Worm (Caenorhabditis elegans) whole organism, L1 larva: Measurements from ENCODE around the gene W01F3.2.

ENCODE experiments used
- C04F5.9 ChIP-seq: sonication (generic microtip); optimal IDR thresholded peaks from 2 replicates; lab custom pipeline; 2016; ENCODE audit warnings: missing genetic modification characterization, missing compliant biosample characterization
- C16A3.4 ChIP-seq: fragments of 150-350 bp; optimal IDR thresholded peaks from 2 replicates; lab custom pipeline; 2014; ENCODE audit warnings: missing biosample characterization, missing genetic modification characterization
- aha-1 ChIP-seq: fragments of 150-350 bp; optimal IDR thresholded peaks from 2 replicates; lab custom pipeline; 2014; ENCODE audit warnings: missing biosample characterization, missing genetic modification characterization
- blmp-1 ChIP-seq: fragments of 150-350 bp; optimal IDR thresholded peaks from 2 replicates; lab custom pipeline; 2014; ENCODE audit warnings: missing biosample characterization, missing genetic modification characterization
- ceh-8 ChIP-seq: fragments of 200-800 bp; sonication (Bioruptor generic); optimal IDR thresholded peaks from 2 replicates; lab custom pipeline; 2018; ENCODE audit warnings: mild to moderate bottlenecking, missing genetic modification characterization, moderate library complexity, missing compliant biosample characterization
- ces-1 ChIP-seq: fragments of 150-350 bp; optimal IDR thresholded peaks from 2 replicates; lab custom pipeline; 2014; ENCODE audit warnings: missing biosample characterization, missing genetic modification reagents, missing genetic modification characterization
- efl-1 ChIP-seq, 4 experiments: fragments of 150-350 bp; optimal IDR thresholded peaks in 3 of 4; peaks in 1 of 4; 1 replicate in 1 of 4; 2 replicates in 3 of 4; lab custom pipeline; 2014; ENCODE audit warnings: missing biosample characterization in 2 of 4, missing genetic modification characterization in 2 of 4, missing genetic modification reagents in 2 of 4
- efl-3 ChIP-seq: fragments of 200-800 bp; sonication (Bioruptor generic); optimal IDR thresholded peaks from 2 replicates; lab custom pipeline; 2018; ENCODE audit warnings: mild to moderate bottlenecking, missing genetic modification characterization, missing compliant biosample characterization
- egl-13 ChIP-seq: sonication (generic microtip); optimal IDR thresholded peaks from 2 replicates; lab custom pipeline; 2016; ENCODE audit warnings: missing genotype, missing genetic modification reagents, missing genetic modification characterization, missing compliant biosample characterization
- egl-27 ChIP-seq, 2 experiments: fragments of 150-350 bp in 1 of 2; sonication (generic microtip); optimal IDR thresholded peaks; 3 replicates each; lab custom pipeline; 2017 to 2018; ENCODE audit warnings: missing biosample characterization in 2 of 2, missing genetic modification characterization in 2 of 2, missing genetic modification reagents in 2 of 2
- elt-2 ChIP-seq: sonication (generic microtip); optimal IDR thresholded peaks from 2 replicates; lab custom pipeline; 2016; ENCODE audit warnings: missing genetic modification characterization, mild to moderate bottlenecking, inconsistent platforms, missing compliant biosample characterization, missing genetic modification reagents
- elt-3 ChIP-seq, 6 experiments: fragments of 150-350 bp in 1 of 6; sonication (generic microtip); optimal IDR thresholded peaks; 2 replicates each; lab custom pipeline; 2017 to 2018; ENCODE audit warnings: missing biosample characterization in 6 of 6, missing genetic modification characterization in 6 of 6, inconsistent platforms in 1 of 6
- fkh-10 ChIP-seq: sonication (generic microtip); optimal IDR thresholded peaks from 2 replicates; lab custom pipeline; 2017; ENCODE audit warnings: missing biosample characterization, missing genetic modification reagents, missing genetic modification characterization
- fkh-4 ChIP-seq: sonication (generic microtip); optimal IDR thresholded peaks from 2 replicates; lab custom pipeline; 2016; ENCODE audit warnings: missing compliant biosample characterization, missing genetic modification characterization, borderline replicate concordance
- hlh-17 ChIP-seq: fragments of 200-800 bp; sonication (Bioruptor generic); optimal IDR thresholded peaks from 2 replicates; lab custom pipeline; 2018; ENCODE audit warnings: missing genetic modification characterization, mild to moderate bottlenecking, missing compliant biosample characterization, moderate library complexity, borderline replicate concordance
- hlh-4 ChIP-seq: sonication (generic microtip); optimal IDR thresholded peaks from 2 replicates; lab custom pipeline; 2016; ENCODE audit warnings: mild to moderate bottlenecking, missing genetic modification characterization, missing compliant biosample characterization
- hpl-2 ChIP-seq: fragments of 150-350 bp; optimal IDR thresholded peaks from 2 replicates; lab custom pipeline; 2014; ENCODE audit warnings: missing biosample characterization, missing genetic modification reagents, missing genetic modification characterization
- irx-1 ChIP-seq: sonication (generic microtip); optimal IDR thresholded peaks from 2 replicates; lab custom pipeline; 2016; ENCODE audit warnings: missing genetic modification characterization, missing compliant biosample characterization
- lin-13 ChIP-seq: fragments of 150-350 bp; optimal IDR thresholded peaks from 2 replicates; lab custom pipeline; 2014; ENCODE audit warnings: missing biosample characterization, missing genetic modification reagents, missing genetic modification characterization
- lin-14 ChIP-seq: fragments of 200-800 bp; sonication (Bioruptor generic); optimal IDR thresholded peaks from 2 replicates; lab custom pipeline; 2018; ENCODE audit warnings: mild to moderate bottlenecking, missing genetic modification characterization, moderate library complexity, missing compliant biosample characterization
- lin-35 ChIP-seq, 2 experiments: fragments of 150-350 bp; optimal IDR thresholded peaks; 2 replicates each; lab custom pipeline; 2014; ENCODE audit warnings: missing biosample characterization in 2 of 2, missing genetic modification characterization in 2 of 2, missing genetic modification reagents in 2 of 2
- lir-3 ChIP-seq: sonication (generic microtip); optimal IDR thresholded peaks from 2 replicates; lab custom pipeline; 2016; ENCODE audit warnings: mild to moderate bottlenecking, missing genetic modification characterization, moderate library complexity, missing compliant biosample characterization; ENCODE audit not compliant: poor library complexity
- lsy-2 ChIP-seq, 2 experiments: fragments of 150-350 bp; optimal IDR thresholded peaks; 2 replicates each; lab custom pipeline; 2014; ENCODE audit warnings: missing biosample characterization in 2 of 2, missing genetic modification characterization in 2 of 2
- mab-9 ChIP-seq: fragments of 200-800 bp; sonication (Bioruptor generic); IDR thresholded peaks from 2 replicates; pipeline ENCODE4 v1.3.6; 2022; ENCODE audit warnings: missing genetic modification reagents, missing genetic modification characterization, missing compliant biosample characterization
- mep-1 ChIP-seq: fragments of 150-350 bp; optimal IDR thresholded peaks from 2 replicates; lab custom pipeline; 2014; ENCODE audit warnings: missing biosample characterization, missing genetic modification characterization
- nhr-11 ChIP-seq: fragments of 150-350 bp; optimal IDR thresholded peaks from 2 replicates; lab custom pipeline; 2014; ENCODE audit warnings: missing biosample characterization, missing genetic modification characterization
- nhr-12 ChIP-seq: sonication (generic microtip); optimal IDR thresholded peaks from 2 replicates; lab custom pipeline; 2017; ENCODE audit warnings: missing biosample characterization, missing genetic modification characterization
- nhr-19 ChIP-seq: fragments of 200-800 bp; sonication (Bioruptor generic); conservative IDR thresholded peaks from 2 replicates; pipeline ENCODE4 v1.3.6; 2022; ENCODE audit warnings: missing genetic modification characterization, missing compliant biosample characterization
- nhr-20 ChIP-seq: sonication (generic microtip); optimal IDR thresholded peaks from 2 replicates; lab custom pipeline; 2016; ENCODE audit warnings: mild to moderate bottlenecking, missing genetic modification characterization, missing compliant biosample characterization
- nhr-28 ChIP-seq: fragments of 150-350 bp; optimal IDR thresholded peaks from 2 replicates; lab custom pipeline; 2014; ENCODE audit warnings: missing biosample characterization, missing genetic modification characterization
- nhr-47 ChIP-seq: sonication (generic microtip); optimal IDR thresholded peaks from 2 replicates; lab custom pipeline; 2016; ENCODE audit warnings: mild to moderate bottlenecking, missing genetic modification characterization, moderate library complexity, missing compliant biosample characterization
- nhr-71 ChIP-seq: sonication (generic microtip); optimal IDR thresholded peaks from 2 replicates; lab custom pipeline; 2016; ENCODE audit warnings: mild to moderate bottlenecking, missing genetic modification characterization, moderate library complexity, missing compliant biosample characterization
- nhr-77 ChIP-seq: fragments of 150-350 bp; optimal IDR thresholded peaks from 2 replicates; lab custom pipeline; 2014; ENCODE audit warnings: missing biosample characterization, missing genetic modification characterization
- pqm-1 ChIP-seq: sonication (generic microtip); optimal IDR thresholded peaks from 3 replicates; lab custom pipeline; 2017; ENCODE audit warnings: missing biosample characterization, missing genetic modification characterization
- rnt-1 ChIP-seq: sonication (generic microtip); optimal IDR thresholded peaks from 2 replicates; lab custom pipeline; 2016; ENCODE audit warnings: mild to moderate bottlenecking, missing genetic modification characterization, moderate library complexity, missing compliant biosample characterization
- skn-1 ChIP-seq: fragments of 150-350 bp; optimal IDR thresholded peaks from 2 replicates; lab custom pipeline; 2014; ENCODE audit warnings: missing biosample characterization, missing genetic modification characterization
- snpc-4 ChIP-seq: fragments of 150-350 bp; optimal IDR thresholded peaks from 2 replicates; lab custom pipeline; 2014; ENCODE audit warnings: missing biosample characterization, missing genetic modification characterization
- snu-23 ChIP-seq: sonication (generic microtip); optimal IDR thresholded peaks from 2 replicates; lab custom pipeline; 2016; ENCODE audit warnings: missing genetic modification characterization, missing compliant biosample characterization
- sup-37 ChIP-seq: fragments of 200-800 bp; sonication (Bioruptor generic); optimal IDR thresholded peaks from 2 replicates; lab custom pipeline; 2018; ENCODE audit warnings: mild to moderate bottlenecking, missing genetic modification characterization, missing compliant biosample characterization
- swsn-7 ChIP-seq: sonication (generic microtip); optimal IDR thresholded peaks from 2 replicates; lab custom pipeline; 2016; ENCODE audit warnings: missing genetic modification characterization, missing compliant biosample characterization
- tbx-2 ChIP-seq: sonication (generic microtip); optimal IDR thresholded peaks from 2 replicates; lab custom pipeline; 2016; ENCODE audit warnings: missing genetic modification characterization, missing compliant biosample characterization
- unc-30 ChIP-seq: sonication (generic microtip); optimal IDR thresholded peaks from 2 replicates; lab custom pipeline; 2017; ENCODE audit warnings: missing biosample characterization, missing genetic modification characterization
- unc-86 ChIP-seq: sonication (generic microtip); optimal IDR thresholded peaks from 2 replicates; lab custom pipeline; 2016; ENCODE audit warnings: missing genetic modification characterization, missing compliant biosample characterization
- unc-98 ChIP-seq: fragments of 200-800 bp; sonication (Bioruptor generic); IDR thresholded peaks from 2 replicates; pipeline ENCODE4 v1.3.6; 2022; ENCODE audit warnings: missing genetic modification characterization, missing compliant biosample characterization
- xbp-1 ChIP-seq: sonication (generic microtip); optimal IDR thresholded peaks from 2 replicates; lab custom pipeline; 2016; ENCODE audit warnings: missing genetic modification characterization, missing compliant biosample characterization
- zag-1 ChIP-seq: fragments of 150-350 bp; optimal IDR thresholded peaks from 2 replicates; lab custom pipeline; 2014; ENCODE audit warnings: missing biosample characterization, missing genetic modification characterization
- ztf-11 ChIP-seq, 2 experiments: sonication (generic microtip); optimal IDR thresholded peaks; 2 replicates each; lab custom pipeline; 2016 to 2017; ENCODE audit warnings: missing genetic modification characterization in 2 of 2, missing biosample characterization in 1 of 2, missing compliant biosample characterization in 1 of 2
- ztf-4 ChIP-seq: fragments of 150-350 bp; optimal IDR thresholded peaks from 2 replicates; lab custom pipeline; 2014; ENCODE audit warnings: missing biosample characterization, missing genetic modification characterization

Gene W01F3.2

ce11 chrV:20703998-20704572 is 44.0 kb downstream of the W01F3.2 start, which contains the start of the genes F53F8.5 and F53F8.6 (continued):
- TF ChIP-seq unc-86 (tag; lab: Kevin White, UChicago) = peak; percentile 53
- no peak for TF ChIP-seq fkh-4 (tag; lab: Kevin White, UChicago)
- TF ChIP-seq egl-27 (tag; optimal IDR thresholded peaks at IDR 0.05; lab: Kevin White, UChicago) = no peak
- TF ChIP-seq nhr-47 (tag; lab: Kevin White, UChicago) = peak; percentile 82
- no peak for TF ChIP-seq pqm-1 (tag; lab: Kevin White, UChicago)
- no peak for TF ChIP-seq nhr-28 (tag; lab: Kevin White, UChicago)
- peak; percentile 67 for TF ChIP-seq swsn-7 (tag; lab: Kevin White, UChicago)
- TF ChIP-seq unc-98 (GFP tag; lab: Robert Waterston, UW) = no peak
- TF ChIP-seq skn-1 (tag; lab: Kevin White, UChicago) = peak; percentile 60
- TF ChIP-seq ceh-8 (GFP tag; lab: Kevin White, UChicago) = no peak
- TF ChIP-seq mep-1 = peak; percentile 62
- TF ChIP-seq ces-1 (GFP tag; lab: Kevin White, UChicago) = no peak
- TF ChIP-seq lsy-2 (tag; optimal IDR thresholded peaks at IDR 0.05; lab: Kevin White, UChicago) = peak; percentile 77 to 80
- no peak for TF ChIP-seq hlh-17 (GFP tag; lab: Kevin White, UChicago)
- peak; percentile 47 to 93 for TF ChIP-seq efl-1 (optimal IDR thresholded peaks at IDR 0.05; lab: Kevin White, UChicago)
- TF ChIP-seq efl-1 (GFP tag; optimal IDR thresholded peaks at IDR 0.05 in 1 of 2; lab: Kevin White, UChicago) = peak; percentile 92 to 99
- TF ChIP-seq nhr-12 (tag; lab: Kevin White, UChicago) = no peak
- TF ChIP-seq blmp-1 (tag; lab: Kevin White, UChicago) = peak; percentile 28
- peak; percentile 43 for TF ChIP-seq lin-13
- peak; percentile 70 for TF ChIP-seq rnt-1 (tag; lab: Kevin White, UChicago)
- no peak for TF ChIP-seq lir-3 (tag; lab: Kevin White, UChicago)
- TF ChIP-seq zag-1 (tag; lab: Kevin White, UChicago) = no peak
- TF ChIP-seq nhr-20 (tag; lab: Kevin White, UChicago) = peak; percentile 58
- TF ChIP-seq aha-1 = no peak
- TF ChIP-seq nhr-11 (tag; lab: Kevin White, UChicago) = peak; percentile 21
- no peak for TF ChIP-seq sup-37 (GFP tag; lab: Kevin White, UChicago)
- peak; percentile 62 for TF ChIP-seq nhr-19 (GFP tag; lab: Robert Waterston, UW)
- TF ChIP-seq C04F5.9 (tag; lab: Kevin White, UChicago) = no peak
- no peak for TF ChIP-seq egl-13 (tag; lab: Kevin White, UChicago)
- TF ChIP-seq mab-9 = no peak
- no peak for TF ChIP-seq unc-30 (tag; lab: Kevin White, UChicago)
- peak; percentile 3 for TF ChIP-seq nhr-77 (tag; lab: Kevin White, UChicago)
- no peak for TF ChIP-seq elt-2 (tag; lab: Kevin White, UChicago)
- TF ChIP-seq snpc-4 (tag; lab: Kevin White, UChicago) = peak; percentile 49
- peak; percentile 90 to 95 for TF ChIP-seq lin-35 (GFP tag; optimal IDR thresholded peaks at IDR 0.05; lab: Kevin White, UChicago)
- no peak for TF ChIP-seq ztf-11 (tag; optimal IDR thresholded peaks at IDR 0.05; lab: Kevin White, UChicago)
- TF ChIP-seq C16A3.4 (tag; lab: Kevin White, UChicago) = peak; percentile 11
- no peak for TF ChIP-seq elt-3 (tag; optimal IDR thresholded peaks at IDR 0.05; lab: Kevin White, UChicago)
- TF ChIP-seq irx-1 = peak; percentile 49

ce11 chrV:20710156-20710555 is 50.0 kb downstream of the W01F3.2 start:
- TF ChIP-seq egl-13 (tag; lab: Kevin White, UChicago) (no peak), efl-1 (optimal IDR thresholded peaks at IDR 0.05; lab: Kevin White, UChicago) (peak; percentile 18 to 31), efl-1 (GFP tag; optimal IDR thresholded peaks at IDR 0.05 in 1 of 2; lab: Kevin White, UChicago) (no peak), hpl-2 (GFP tag; lab: Kevin White, UChicago) (no peak), lin-14 (GFP tag; lab: Kevin White, UChicago) (peak; percentile 81), lir-3 (tag; lab: Kevin White, UChicago) (peak; percentile 43), unc-86 (tag; lab: Kevin White, UChicago) (peak; percentile 29), ztf-4 (tag; lab: Kevin White, UChicago) (peak; percentile 69), fkh-10 (GFP tag; lab: Kevin White, UChicago) (peak; percentile 12), lsy-2 (tag; optimal IDR thresholded peaks at IDR 0.05; lab: Kevin White, UChicago) (peak; percentile 50 to 51), snu-23 (GFP tag; lab: Kevin White, UChicago) (peak; percentile 39), nhr-71 (tag; lab: Kevin White, UChicago) (peak; percentile 66), elt-3 (tag; optimal IDR thresholded peaks at IDR 0.05; lab: Kevin White, UChicago) (no peak), nhr-47 (tag; lab: Kevin White, UChicago) (peak; percentile 26), elt-2 (tag; lab: Kevin White, UChicago) (no peak), efl-3 (GFP tag; lab: Kevin White, UChicago) (no peak), hlh-4 (tag; lab: Kevin White, UChicago) (no peak), rnt-1 (tag; lab: Kevin White, UChicago) (peak; percentile 77), xbp-1 (tag; lab: Kevin White, UChicago) (peak; percentile 6), tbx-2 (tag; lab: Kevin White, UChicago) (peak; percentile 18), lin-35 (GFP tag; optimal IDR thresholded peaks at IDR 0.05; lab: Kevin White, UChicago) (peak in 1 of 2 experiments; percentile 45), nhr-77 (tag; lab: Kevin White, UChicago) (no peak), nhr-12 (tag; lab: Kevin White, UChicago) (no peak)
